Worm (Caenorhabditis elegans) whole organism, L4/young adult: Measurements from ENCODE around the gene peb-1.

Experiments used
- dao-5 ChIP-seq: sonication (generic microtip); optimal IDR thresholded peaks from 2 replicates; lab custom pipeline; 2016; ENCODE audit warnings: missing genotype, missing genetic modification characterization, moderate library complexity, missing compliant biosample characterization
- him-1 ChIP-seq: sonication (generic microtip); optimal IDR thresholded peaks from 2 replicates; lab custom pipeline; 2016; ENCODE audit warnings: missing genotype, missing genetic modification reagents, missing genetic modification characterization, missing compliant biosample characterization

ce11 chrX:2237438-2237961, 26.6 kb downstream of the peb-1 start, which contains the start of gene vha-15:
- TF ChIP-seq him-1 (tag; lab: Kevin White, UChicago) (peak; percentile 6), dao-5 (tag; lab: Kevin White, UChicago) (no peak)
